Fruit fly (Drosophila melanogaster): ENCODE results near the gene lmgA.
A peak's percentile ranks its signal among the peaks of the same experiment; 100 is the strongest.

The lmgA gene

DNA sequence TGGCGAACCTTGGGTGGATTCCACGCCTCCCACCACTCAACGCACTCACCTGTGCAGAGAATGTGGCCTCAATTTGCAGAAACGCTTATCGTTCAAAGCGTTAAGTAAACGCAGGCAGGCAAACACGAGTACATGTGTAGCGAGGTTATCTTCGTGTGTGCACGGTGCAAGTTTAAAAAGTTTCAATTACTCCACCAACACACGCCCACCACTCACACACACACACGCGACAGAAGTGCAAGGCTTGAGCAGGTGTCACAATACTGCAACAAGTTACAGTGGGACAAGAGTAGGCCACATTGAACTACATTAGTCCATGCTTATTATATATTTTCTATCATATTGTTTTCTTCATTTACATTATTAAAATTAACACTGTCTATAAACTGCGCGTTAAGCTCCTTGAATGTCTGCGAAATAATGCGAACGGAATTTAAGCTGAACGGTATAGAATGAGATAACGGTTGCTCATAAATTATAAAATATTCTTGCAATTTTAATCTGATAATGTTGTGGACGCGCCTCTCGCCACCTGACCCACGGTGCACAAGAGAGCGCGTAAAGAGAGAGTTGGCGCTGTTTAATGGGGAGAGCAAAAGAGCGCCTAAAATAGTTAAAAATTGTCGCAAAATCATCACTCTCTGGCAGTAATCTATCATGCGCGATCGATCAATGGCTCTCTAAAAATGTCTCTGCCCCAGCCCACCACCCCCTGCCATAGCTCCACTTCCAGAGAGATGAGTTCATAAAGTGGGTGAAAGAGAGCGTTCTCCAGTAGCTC, 6.3 kb upstream of the lmgA start (continued):
- TF ChIP-seq Hr51 (GFP tag; optimal IDR thresholded peaks at IDR 0.05) = peak; percentile 81 to 99
- peak; percentile 69 for TF ChIP-seq Dip3 (GFP tag; optimal IDR thresholded peaks at IDR 0.05)
- peak; percentile 91 for TF ChIP-seq CG12104 (GFP tag; optimal IDR thresholded peaks at IDR 0.05)
- peak; percentile 78 for TF ChIP-seq CG10274 (GFP tag; optimal IDR thresholded peaks at IDR 0.05)
- TF ChIP-seq Spps (tag; optimal IDR thresholded peaks at IDR 0.05) = peak; percentile 94
- TF ChIP-seq dpn (GFP tag; optimal IDR thresholded peaks at IDR 0.05) = peak; percentile 81 to 94
- peak; percentile 91 for TF ChIP-seq CG30403 (GFP tag; optimal IDR thresholded peaks at IDR 0.05)
- peak; percentile 66 for TF ChIP-seq gcm2 (GFP tag; optimal IDR thresholded peaks at IDR 0.05)
- TF ChIP-seq caup (GFP tag; optimal IDR thresholded peaks at IDR 0.05; ENCODE audit: severe bottlenecking) = peak; percentile 67
- no peak for TF ChIP-seq CG9215 (GFP tag; IDR thresholded peaks at IDR 0.05)
- peak; percentile 83 for TF ChIP-seq Atf6 (GFP tag; IDR thresholded peaks at IDR 0.05)
- TF ChIP-seq Chrac-16 (GFP tag; optimal IDR thresholded peaks at IDR 0.05) = peak; percentile 90
- peak; percentile 95 for TF ChIP-seq Xbp1 (GFP tag; optimal IDR thresholded peaks at IDR 0.05)
- TF ChIP-seq Doc3 (GFP tag; IDR thresholded peaks at IDR 0.05; ENCODE audit: partially characterized antibody) = peak; percentile 45; the same call in 1 of the 3 replicates
- no peak for TF ChIP-seq D (optimal IDR thresholded peaks at IDR 0.05)
- TF ChIP-seq D (GFP tag; optimal IDR thresholded peaks at IDR 0.05) = peak; percentile 96
- TF ChIP-seq Ets65A (GFP tag) = peak; percentile 98
- no peak; the same call in 2 of the 3 replicates for TF ChIP-seq hb (GFP tag; IDR thresholded peaks at IDR 0.05; ENCODE audit: partially characterized antibody)
- peak; percentile 91 for TF ChIP-seq CG12769 (tag; optimal IDR thresholded peaks at IDR 0.05)
- TF ChIP-seq CG8290 (GFP tag; optimal IDR thresholded peaks at IDR 0.05) = peak; percentile 72
- peak; percentile 81 to 85 for TF ChIP-seq CG8290 (tag; optimal IDR thresholded peaks at IDR 0.05)
- TF ChIP-seq CG13624 (GFP tag; optimal IDR thresholded peaks at IDR 0.05) = peak; percentile 37
- TF ChIP-seq sc (optimal IDR thresholded peaks at IDR 0.05) = no peak
- peak; percentile 97 for TF ChIP-seq sc (GFP tag; optimal IDR thresholded peaks at IDR 0.05)
- TF ChIP-seq CG8478 (optimal IDR thresholded peaks at IDR 0.05) = no peak
- TF ChIP-seq CG6854 (GFP tag; optimal IDR thresholded peaks at IDR 0.05) = peak; percentile 87
- TF ChIP-seq unpg (GFP tag; optimal IDR thresholded peaks at IDR 0.05) = peak; percentile 97
- no peak for TF ChIP-seq gro (GFP tag; optimal IDR thresholded peaks at IDR 0.05)
- TF ChIP-seq fru (optimal IDR thresholded peaks at IDR 0.05) = no peak
- TF ChIP-seq Atf-2 (GFP tag; optimal IDR thresholded peaks at IDR 0.05) = peak; percentile 82
- TF ChIP-seq pros (GFP tag; optimal IDR thresholded peaks at IDR 0.05) = peak; percentile 28
- TF ChIP-seq disco-r (GFP tag; optimal IDR thresholded peaks at IDR 0.05) = peak; percentile 88
- no peak for TF ChIP-seq Elba2 (GFP tag; optimal IDR thresholded peaks at IDR 0.05)
- TF ChIP-seq CG6272 (GFP tag; IDR thresholded peaks at IDR 0.05) = peak; percentile 90
- TF ChIP-seq salm (tag; optimal IDR thresholded peaks at IDR 0.05) = peak; percentile 96
- TF ChIP-seq az2 (GFP tag; optimal IDR thresholded peaks at IDR 0.05) = peak; percentile 95
- TF ChIP-seq mam (GFP tag; optimal IDR thresholded peaks at IDR 0.05) = peak; percentile 79
- TF ChIP-seq CG31388 (GFP tag; optimal IDR thresholded peaks at IDR 0.05) = peak; percentile 90
- peak; percentile 99 for TF ChIP-seq Sox102F (GFP tag; optimal IDR thresholded peaks at IDR 0.05)
- TF ChIP-seq maf-S (GFP tag; optimal IDR thresholded peaks at IDR 0.05) = peak; percentile 84
- peak; percentile 90 for TF ChIP-seq Hsf (GFP tag; optimal IDR thresholded peaks at IDR 0.05)
- peak; percentile 58 for TF ChIP-seq ERR (GFP tag; optimal IDR thresholded peaks at IDR 0.05)
- TF ChIP-seq CG4404 (GFP tag; IDR thresholded peaks at IDR 0.05) = peak; percentile 79
- peak; percentile 85 for TF ChIP-seq slbo (GFP tag; IDR thresholded peaks at IDR 0.05)
- TF ChIP-seq tio (GFP tag; optimal IDR thresholded peaks at IDR 0.05) = peak; percentile 88
- peak; percentile 74 for TF ChIP-seq CG10565 (GFP tag; optimal IDR thresholded peaks at IDR 0.05)
- TF ChIP-seq Rfx (GFP tag; IDR thresholded peaks at IDR 0.05) = peak; percentile 89
- peak; percentile 80 for TF ChIP-seq Nf-YB (GFP tag; optimal IDR thresholded peaks at IDR 0.05)
- no peak; the same call in none of the 3 replicates for TF ChIP-seq CG6175 (GFP tag; IDR thresholded peaks at IDR 0.05)
- TF ChIP-seq CG11504 (tag; optimal IDR thresholded peaks at IDR 0.05) = peak; percentile 97
- TF ChIP-seq CG14965 (GFP tag; optimal IDR thresholded peaks at IDR 0.05; ENCODE audit: borderline replicate concordance) = no peak
